Worm (Caenorhabditis elegans) whole organism, L4 larva: Measurements from ENCODE around the gene madf-5.

Experiments used
- F10B5.3 ChIP-seq: sonication (generic microtip); optimal IDR thresholded peaks from 2 replicates; lab custom pipeline; 2016; ENCODE audit warnings: mild to moderate bottlenecking, missing genetic modification characterization, missing compliant biosample characterization
- F26F4.8 ChIP-seq: fragments of 200-800 bp; sonication (Bioruptor generic); conservative IDR thresholded peaks from 2 replicates; pipeline ENCODE4 v1.3.6; 2022; ENCODE audit warnings: missing genetic modification characterization, missing compliant biosample characterization
- F37D6.2 ChIP-seq: sonication (generic microtip); optimal IDR thresholded peaks from 2 replicates; lab custom pipeline; 2016; ENCODE audit warnings: mild to moderate bottlenecking, missing genetic modification characterization, missing compliant biosample characterization
- T20F7.1 ChIP-seq: fragments of 200-800 bp; sonication (Bioruptor generic); optimal IDR thresholded peaks from 2 replicates; lab custom pipeline; 2018; ENCODE audit warnings: mild to moderate bottlenecking, missing genetic modification characterization, missing compliant biosample characterization
- T26A8.4 ChIP-seq: fragments of 200-800 bp; sonication (Bioruptor generic); IDR thresholded peaks from 2 replicates; pipeline ENCODE4 v1.3.6; 2022; ENCODE audit warnings: missing genetic modification characterization, missing compliant biosample characterization
- Y105C5A.15 ChIP-seq: fragments of 200-800 bp; sonication (Bioruptor generic); IDR thresholded peaks from 2 replicates; pipeline ENCODE4 v1.3.6; 2022; ENCODE audit warnings: missing genetic modification characterization, missing compliant biosample characterization
- Y48G9A.11 ChIP-seq: fragments of 200-800 bp; sonication (Bioruptor generic); IDR thresholded peaks from 2 replicates; pipeline ENCODE4 v1.3.6; 2022; ENCODE audit warnings: missing genetic modification reagents, missing genetic modification characterization, missing compliant biosample characterization
- ZK337.2 ChIP-seq: fragments of 200-800 bp; sonication (Bioruptor generic); IDR thresholded peaks from 2 replicates; pipeline ENCODE4 v1.3.6; 2022; ENCODE audit warnings: missing genetic modification reagents, missing genetic modification characterization, missing compliant biosample characterization
- aha-1 ChIP-seq: fragments of 150-350 bp; peaks from one replicate; lab custom pipeline; 2014; ENCODE audit warnings: missing biosample characterization, missing genetic modification characterization
- ctbp-1 ChIP-seq: fragments of 200-800 bp; sonication (Bioruptor generic); IDR thresholded peaks from 2 replicates; pipeline ENCODE4 v1.3.6; 2022; ENCODE audit warnings: missing genetic modification reagents, missing genetic modification characterization, missing compliant biosample characterization
- daf-16 ChIP-seq, 3 experiments: sonication (generic microtip); optimal IDR thresholded peaks; 2 replicates each; lab custom pipeline; 2016 to 2017; ENCODE audit warnings: missing genetic modification characterization in 3 of 3, missing genetic modification reagents in 3 of 3, mild to moderate bottlenecking in 2 of 3, missing compliant biosample characterization in 2 of 3, missing biosample characterization in 1 of 3, moderate library complexity in 1 of 3
- dmd-8 ChIP-seq: fragments of 200-800 bp; sonication (Bioruptor generic); IDR thresholded peaks from 2 replicates; pipeline ENCODE4 v1.3.6; 2022; ENCODE audit warnings: missing genetic modification characterization, missing compliant biosample characterization
- dpl-1 ChIP-seq: fragments of 150-350 bp; optimal IDR thresholded peaks from 2 replicates; lab custom pipeline; 2014; ENCODE audit warnings: missing biosample characterization, missing genetic modification reagents, missing genetic modification characterization
- egl-43 ChIP-seq: fragments of 200-800 bp; sonication (Bioruptor generic); IDR thresholded peaks from 2 replicates; pipeline ENCODE4 v1.3.6; 2022; ENCODE audit warnings: missing genetic modification reagents, missing genetic modification characterization, missing compliant biosample characterization
- fkh-10 ChIP-seq: fragments of 150-350 bp; optimal IDR thresholded peaks from 2 replicates; lab custom pipeline; 2014; ENCODE audit warnings: missing biosample characterization, missing genetic modification reagents, missing genetic modification characterization
- hif-1 ChIP-seq, 2 experiments: sonication (generic microtip); optimal IDR thresholded peaks; 2 replicates each; lab custom pipeline; 2016 to 2017; ENCODE audit warnings: missing compliant biosample characterization in 2 of 2, missing genetic modification characterization in 2 of 2, missing genetic modification reagents in 2 of 2, missing genotype in 2 of 2, mild to moderate bottlenecking in 1 of 2
- hmg-1.1 ChIP-seq: fragments of 200-800 bp; sonication (Bioruptor generic); IDR thresholded peaks from 2 replicates; pipeline ENCODE4 v1.3.6; 2022; ENCODE audit warnings: missing genetic modification reagents, missing genetic modification characterization, missing compliant biosample characterization
- jun-1 ChIP-seq: fragments of 150-350 bp; optimal IDR thresholded peaks from 2 replicates; lab custom pipeline; 2014; ENCODE audit warnings: missing biosample characterization, missing genetic modification reagents, missing genetic modification characterization
- lin-29 ChIP-seq: fragments of 200-800 bp; sonication (Bioruptor generic); IDR thresholded peaks from 2 replicates; pipeline ENCODE4 v1.3.6; 2022; ENCODE audit warnings: missing genetic modification reagents, missing genetic modification characterization, missing compliant biosample characterization
- lin-38 ChIP-seq: fragments of 200-800 bp; sonication (Bioruptor generic); IDR thresholded peaks from 2 replicates; pipeline ENCODE4 v1.3.6; 2022; ENCODE audit warnings: missing genetic modification reagents, missing genetic modification characterization, missing compliant biosample characterization
- lsy-2 ChIP-seq, 2 experiments: fragments of 150-350 bp in 1 of 2; sonication (generic microtip) in 1 of 2; optimal IDR thresholded peaks; 2 replicates each; lab custom pipeline; 2014 to 2017; ENCODE audit warnings: missing biosample characterization in 2 of 2, missing genetic modification characterization in 2 of 2
- madf-5 ChIP-seq, 2 experiments: fragments of 200-800 bp; sonication (Bioruptor generic); IDR thresholded peaks; 2 replicates each; pipeline ENCODE4 v1.3.6; 2022; ENCODE audit warnings: missing compliant biosample characterization in 2 of 2, missing genetic modification characterization in 2 of 2
- mep-1 ChIP-seq: fragments of 150-350 bp; sonication (generic microtip); optimal IDR thresholded peaks from 3 replicates; lab custom pipeline; 2014; ENCODE audit warnings: missing biosample characterization, missing genetic modification characterization
- mes-2 ChIP-seq: sonication (generic microtip); optimal IDR thresholded peaks from 2 replicates; lab custom pipeline; 2016; ENCODE audit warnings: missing genotype, mild to moderate bottlenecking, missing genetic modification characterization, missing compliant biosample characterization; ENCODE audit not compliant: poor library complexity, severe bottlenecking
- mxl-3 ChIP-seq: fragments of 200-800 bp; sonication (Bioruptor generic); optimal IDR thresholded peaks from 2 replicates; lab custom pipeline; 2018; ENCODE audit warnings: mild to moderate bottlenecking, missing genetic modification characterization, missing compliant biosample characterization
- nhr-28 ChIP-seq: fragments of 150-350 bp; optimal IDR thresholded peaks from 2 replicates; lab custom pipeline; 2014; ENCODE audit warnings: missing biosample characterization, missing genetic modification characterization
- nhr-6 ChIP-seq: fragments of 150-350 bp; optimal IDR thresholded peaks from 2 replicates; lab custom pipeline; 2014; ENCODE audit warnings: missing biosample characterization, missing genetic modification characterization
- nhr-77 ChIP-seq: fragments of 150-350 bp; optimal IDR thresholded peaks from 2 replicates; lab custom pipeline; 2014; ENCODE audit warnings: missing biosample characterization, missing genetic modification characterization
- rbr-2 ChIP-seq: sonication (generic microtip); optimal IDR thresholded peaks from 2 replicates; lab custom pipeline; 2016; ENCODE audit warnings: missing genotype, missing genetic modification characterization, missing compliant biosample characterization
- set-16 ChIP-seq: fragments of 200-800 bp; sonication (Bioruptor generic); IDR thresholded peaks from 2 replicates; pipeline ENCODE4 v1.3.6; 2022; ENCODE audit warnings: missing genetic modification reagents, missing genetic modification characterization, missing compliant biosample characterization
- spr-1 ChIP-seq: sonication (generic microtip); optimal IDR thresholded peaks from 2 replicates; lab custom pipeline; 2016; ENCODE audit warnings: mild to moderate bottlenecking, missing genetic modification characterization, missing compliant biosample characterization
- spr-3 ChIP-seq: fragments of 200-800 bp; sonication (Bioruptor generic); optimal IDR thresholded peaks from 2 replicates; lab custom pipeline; 2018; ENCODE audit warnings: mild to moderate bottlenecking, missing genetic modification characterization, missing compliant biosample characterization
- unc-130 ChIP-seq: sonication (generic microtip); optimal IDR thresholded peaks from 2 replicates; lab custom pipeline; 2016; ENCODE audit warnings: missing genetic modification reagents, missing genetic modification characterization, missing compliant biosample characterization
- unc-39 ChIP-seq: sonication (generic microtip); optimal IDR thresholded peaks from 2 replicates; lab custom pipeline; 2017; ENCODE audit warnings: missing biosample characterization, missing genetic modification characterization
- unc-62 ChIP-seq, 3 experiments: fragments of 150-350 bp in 1 of 3; sonication (generic microtip); optimal IDR thresholded peaks in 2 of 3; peaks in 1 of 3; 1 replicate in 1 of 3; 2 replicates in 2 of 3; lab custom pipeline; 2014 to 2017; ENCODE audit warnings: missing biosample characterization in 3 of 3, missing genetic modification characterization in 3 of 3, missing genetic modification reagents in 3 of 3, missing genotype in 1 of 3
- vab-7 ChIP-seq: fragments of 200-800 bp; sonication (Bioruptor generic); IDR thresholded peaks from 2 replicates; pipeline ENCODE4 v1.3.6; 2022; ENCODE audit warnings: missing genetic modification reagents, missing genetic modification characterization, missing compliant biosample characterization
- zip-2 ChIP-seq: fragments of 150-350 bp; optimal IDR thresholded peaks from 2 replicates; lab custom pipeline; 2014; ENCODE audit warnings: missing biosample characterization, missing genetic modification characterization

Gene madf-5

DNA sequence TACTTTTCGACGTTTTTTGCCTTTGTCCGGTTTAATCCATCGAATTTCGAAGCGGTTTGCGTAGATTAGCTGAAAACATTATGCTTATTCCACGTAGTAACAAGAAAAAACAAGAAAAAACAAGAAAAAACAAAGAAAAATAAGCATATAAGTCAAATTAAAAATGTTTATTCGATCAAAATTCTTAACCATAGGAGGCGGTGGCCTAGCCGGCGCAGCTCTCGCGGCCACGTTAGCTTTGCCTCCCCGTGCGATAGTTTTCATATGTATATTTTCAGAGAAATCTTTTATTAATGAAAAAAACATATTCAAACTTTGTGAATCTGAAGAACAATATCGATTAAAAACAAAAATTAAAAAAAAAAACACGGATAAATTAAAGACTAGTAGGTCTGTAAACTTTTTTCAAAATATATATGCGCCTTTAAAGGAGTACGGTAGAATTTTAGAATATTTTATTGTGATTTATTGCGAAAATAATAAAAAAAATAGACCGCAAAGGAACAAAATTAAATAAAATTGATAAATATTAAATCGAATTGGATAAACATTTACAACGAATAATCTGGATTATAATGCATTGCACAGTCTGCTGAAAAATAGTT, 9.5 kb upstream of the madf-5 start:
- TF ChIP-seq hif-1 (tag; optimal IDR thresholded peaks at IDR 0.05; lab: Kevin White, UChicago) (peak in 1 of 2 experiments; percentile 32), lin-38 (GFP tag; lab: Robert Waterston, UW) (peak; percentile 48), nhr-77 (tag; lab: Kevin White, UChicago) (peak; percentile 32), unc-130 (GFP tag; lab: Kevin White, UChicago) (peak; percentile 12), ZK337.2 (GFP tag; lab: Robert Waterston, UW) (peak; percentile 69; the same call in 1 of the 2 replicates), hmg-1.1 (GFP tag; lab: Robert Waterston, UW) (0 out of 2 replicates have a peak, but pooled peaks have one; percentile 44), madf-5 (GFP tag; IDR thresholded peaks at IDR 0.05; lab: Robert Waterston, UW) (peak in 1 of 2 experiments; percentile 43; a peak in 1 of 4 replicates), mes-2 (tag; lab: Kevin White, UChicago) (peak; percentile 71), lsy-2 (tag; optimal IDR thresholded peaks at IDR 0.05; lab: Kevin White, UChicago) (peak; percentile 15 to 94)
- TF ChIP-seq, all 104 proteins: peak for 9; not testable (repeated sequence) for 95

ce11 chrII:14567811-14568210, 5.6 kb upstream of the madf-5 start:
- peak; percentile 68 for TF ChIP-seq aha-1 (tag; lab: Kevin White, UChicago)
- TF ChIP-seq lin-29 (GFP tag; lab: Robert Waterston, UW) = no peak

- TF ChIP-seq egl-43 (GFP tag; lab: Robert Waterston, UW) (peak; percentile 63; the same call in 1 of the 2 replicates), dpl-1 (GFP tag; lab: Kevin White, UChicago) (no peak), F26F4.8 (GFP tag; lab: Robert Waterston, UW) (0 out of 2 replicates have a peak, but pooled peaks have one; percentile 16), hmg-1.1 (GFP tag; lab: Robert Waterston, UW) (peak; percentile 43; the same call in 1 of the 2 replicates), unc-39 (tag; lab: Kevin White, UChicago) (no peak), nhr-6 (no peak), F37D6.2 (tag; lab: Kevin White, UChicago) (peak; percentile 7), Y48G9A.11 (GFP tag; lab: Robert Waterston, UW) (no peak), lin-38 (GFP tag; lab: Robert Waterston, UW) (no peak), madf-5 (GFP tag; IDR thresholded peaks at IDR 0.05; lab: Robert Waterston, UW) (0 out of 4 replicates have a peak, but pooled peaks of 1 of the 2 experiments have one; percentile 27), lsy-2 (tag; optimal IDR thresholded peaks at IDR 0.05; lab: Kevin White, UChicago) (peak in 1 of 2 experiments; percentile 10), ctbp-1 (GFP tag; lab: Robert Waterston, UW) (0 out of 2 replicates have a peak, but pooled peaks have one; percentile 51), rbr-2 (tag; lab: Kevin White, UChicago) (peak; percentile 40), nhr-77 (tag; lab: Kevin White, UChicago) (no peak), set-16 (peak; percentile 84), fkh-10 (peak; percentile 10), daf-16 (GFP tag; optimal IDR thresholded peaks at IDR 0.05; lab: Kevin White, UChicago) (no peak), daf-16 (tag; optimal IDR thresholded peaks at IDR 0.05; lab: Kevin White, UChicago) (peak; percentile 10), mep-1 (tag; lab: Kevin White, UChicago) (no peak)
Observed at ce11 chrII:14569322-14569721, 4.1 kb upstream of the madf-5 start.

DNA sequence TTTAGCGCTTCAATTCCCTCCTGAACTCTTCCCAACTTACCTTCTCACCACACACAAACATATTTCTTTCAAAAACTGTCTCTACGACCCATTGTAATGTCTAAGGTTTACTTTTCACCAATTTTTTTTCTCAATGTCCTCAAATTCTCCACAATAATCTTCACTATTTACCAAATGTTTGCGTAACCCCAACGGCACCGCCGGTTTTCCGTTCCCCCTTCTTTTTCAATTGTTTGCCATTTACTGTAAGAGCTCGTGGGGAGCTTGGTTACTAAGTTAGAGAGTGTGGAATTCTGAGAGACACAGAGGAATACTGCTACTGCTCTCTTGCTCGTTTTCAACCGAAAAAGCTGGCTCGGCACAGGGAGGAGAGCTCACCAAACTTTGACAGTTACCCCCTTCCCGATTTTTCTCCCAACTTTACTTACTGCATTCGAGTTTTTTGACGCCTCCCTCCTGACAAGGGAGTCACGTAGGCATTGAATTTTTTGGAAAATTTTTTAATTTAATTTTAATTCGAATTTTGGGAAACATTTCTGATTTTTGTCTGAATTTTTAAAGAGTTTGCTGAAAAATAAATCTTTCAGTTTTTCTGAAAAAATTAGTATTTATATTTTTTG, 2.8 kb upstream of the madf-5 start:
- TF ChIP-seq zip-2 (tag; lab: Kevin White, UChicago) (no peak), unc-62 (GFP tag; optimal IDR thresholded peaks at IDR 0.05 in 1 of 2; lab: Kevin White, UChicago) (peak in 1 of 2 experiments; percentile 86), unc-62 (tag; optimal IDR thresholded peaks at IDR 0.05; lab: Kevin White, UChicago) (no peak), aha-1 (tag; lab: Kevin White, UChicago) (peak; percentile 70), egl-43 (GFP tag; lab: Robert Waterston, UW) (0 out of 2 replicates have a peak, but pooled peaks have one; percentile 11), madf-5 (GFP tag; IDR thresholded peaks at IDR 0.05; lab: Robert Waterston, UW) (peak; percentile 35 to 73; a peak in 2 of 4 replicates), Y48G9A.11 (GFP tag; lab: Robert Waterston, UW) (no peak)

ce11 chrII:14574790-14575189, 1.4 kb downstream of the madf-5 start:
- TF ChIP-seq Y105C5A.15 (no peak), T20F7.1 (no peak), dmd-8 (0 out of 2 replicates have a peak, but pooled peaks have one; percentile 6), set-16 (peak; percentile 73), F37D6.2 (tag; lab: Kevin White, UChicago) (no peak), jun-1 (tag; lab: Kevin White, UChicago) (no peak), spr-3 (no peak), spr-1 (tag; lab: Kevin White, UChicago) (no peak), F10B5.3 (tag; lab: Kevin White, UChicago) (no peak), lsy-2 (tag; optimal IDR thresholded peaks at IDR 0.05; lab: Kevin White, UChicago) (no peak), nhr-77 (tag; lab: Kevin White, UChicago) (no peak), nhr-28 (tag; lab: Kevin White, UChicago) (no peak), T26A8.4 (GFP tag; lab: Robert Waterston, UW) (0 out of 2 replicates have a peak, but pooled peaks have one; percentile 16), madf-5 (GFP tag; IDR thresholded peaks at IDR 0.05; lab: Robert Waterston, UW) (0 out of 4 replicates have a peak, but pooled peaks of 1 of the 2 experiments have one; percentile 64), vab-7 (GFP tag; lab: Robert Waterston, UW) (no peak), mxl-3 (GFP tag; lab: Kevin White, UChicago) (no peak)
